Fruit fly (Drosophila melanogaster): ENCODE results near the gene bgm.

Gene bgm

dm6 chr2L:13972847-13973246 is 40.0 kb upstream of the bgm start, which contains the start of gene He:
Gene He, minus strand, starts transcription at chr2L:13972947.
- no peak for TF ChIP-seq Clk (GFP tag; optimal IDR thresholded peaks at IDR 0.05)

- no peak for TF ChIP-seq Crg-1 (GFP tag; optimal IDR thresholded peaks at IDR 0.05)
Observed at dm6 chr2L:13976669-13977068, 36.1 kb upstream of the bgm start, which contains the start of gene NimC1. Gene NimC1, minus strand, starts transcription at chr2L:13976769.

dm6 chr2L:13977073-13977472 is 35.7 kb upstream of the bgm start, which contains the start of gene Cyp28a5:
Gene Cyp28a5, plus strand, starts transcription at chr2L:13977302.
- TF ChIP-seq CG1620 (GFP tag; optimal IDR thresholded peaks at IDR 0.05) (no peak), kay (GFP tag; ENCODE audit: borderline replicate concordance) (peak; percentile 59), Mnt (GFP tag; optimal IDR thresholded peaks at IDR 0.05) (peak; percentile 18), CG5204 (GFP tag; optimal IDR thresholded peaks at IDR 0.05) (no peak), Hr96 (GFP tag; optimal IDR thresholded peaks at IDR 0.05) (peak; percentile 9), cic (GFP tag; optimal IDR thresholded peaks at IDR 0.05) (peak; percentile 33)

- no peak for TF ChIP-seq ovo (GFP tag; optimal IDR thresholded peaks at IDR 0.05)
- no peak for TF ChIP-seq Mnt (GFP tag; optimal IDR thresholded peaks at IDR 0.05)
- no peak for TF ChIP-seq Clk (GFP tag; optimal IDR thresholded peaks at IDR 0.05)
- TF ChIP-seq CG7045 (GFP tag; optimal IDR thresholded peaks at IDR 0.05): no peak
- no peak for TF ChIP-seq kay (GFP tag; ENCODE audit: borderline replicate concordance)
- no peak for TF ChIP-seq CG7101 (tag; optimal IDR thresholded peaks at IDR 0.05)
- no peak for TF ChIP-seq CG1620 (GFP tag; optimal IDR thresholded peaks at IDR 0.05)
Observed at dm6 chr2L:13979826-13980225, 33.0 kb upstream of the bgm start, which contains the start of gene NimC2. Gene NimC2, plus strand, starts transcription at chr2L:13980126.

- TF ChIP-seq Mnt (GFP tag; optimal IDR thresholded peaks at IDR 0.05): no peak
Observed at dm6 chr2L:13998952-13999351, 13.9 kb upstream of the bgm start.

dm6 chr2L:14001078-14001477 is 11.7 kb upstream of the bgm start, which contains the start of gene rk:
Gene rk, minus strand, starts transcription at chr2L:14001248.
- TF ChIP-seq CG7045 (GFP tag; optimal IDR thresholded peaks at IDR 0.05) (no peak), CG5204 (GFP tag; optimal IDR thresholded peaks at IDR 0.05) (no peak), Crg-1 (GFP tag; optimal IDR thresholded peaks at IDR 0.05) (no peak), CG14711 (tag; optimal IDR thresholded peaks at IDR 0.05) (no peak), bab1 (GFP tag; optimal IDR thresholded peaks at IDR 0.05) (no peak), pad (GFP tag; optimal IDR thresholded peaks at IDR 0.05) (no peak), CG11617 (GFP tag; optimal IDR thresholded peaks at IDR 0.05) (no peak), Clk (GFP tag; optimal IDR thresholded peaks at IDR 0.05) (no peak), Hr96 (GFP tag; optimal IDR thresholded peaks at IDR 0.05) (no peak), CG33017 (tag; optimal IDR thresholded peaks at IDR 0.05) (no peak), cnc (optimal IDR thresholded peaks at IDR 0.05) (no peak)

dm6 chr2L:14001887-14002286 is 10.9 kb upstream of the bgm start:
- no peak for TF ChIP-seq tj (GFP tag; optimal IDR thresholded peaks at IDR 0.05)

- TF ChIP-seq CG11617 (GFP tag; optimal IDR thresholded peaks at IDR 0.05): no peak
- TF ChIP-seq bab1 (GFP tag; optimal IDR thresholded peaks at IDR 0.05): no peak
- no peak for TF ChIP-seq Mnt (GFP tag; optimal IDR thresholded peaks at IDR 0.05)
- TF ChIP-seq kay (GFP tag; ENCODE audit: borderline replicate concordance): peak; percentile 40
Observed at dm6 chr2L:14007801-14008200, 5.0 kb upstream of the bgm start, which contains the start of gene CG42692. Gene CG42692, plus strand, starts transcription at chr2L:14008101.

dm6 chr2L:14010410-14010809 is 2.4 kb upstream of the bgm start:
- TF ChIP-seq kay (GFP tag; ENCODE audit: borderline replicate concordance): peak; percentile 84
- no peak for TF ChIP-seq Crg-1 (GFP tag; optimal IDR thresholded peaks at IDR 0.05)
- TF ChIP-seq CG12768 (GFP tag; optimal IDR thresholded peaks at IDR 0.05): peak; percentile 29

All from whole organism, adult.